Worm (Caenorhabditis elegans): ENCODE measurements around the gene H12I13.1.

The H12I13.1 gene

ce11 chrII:6025647-6026046, 41.3 kb downstream of the H12I13.1 start:
- TF ChIP-seq chd-7 (tag; optimal IDR thresholded peaks at IDR 0.05) (no peak), nhr-80 (tag; optimal IDR thresholded peaks at IDR 0.05) (peak; percentile 40), mcd-1 (GFP tag; IDR thresholded peaks at IDR 0.05) (no peak)

- TF ChIP-seq dpff-1 (tag; optimal IDR thresholded peaks at IDR 0.05), result no peak
- TF ChIP-seq ztf-28 (GFP tag; IDR thresholded peaks at IDR 0.05), result no peak
- TF ChIP-seq rec-8 (tag; optimal IDR thresholded peaks at IDR 0.05), result no peak
- no peak for TF ChIP-seq snpc-4 (GFP tag; optimal IDR thresholded peaks at IDR 0.05)
- TF ChIP-seq snpc-4 (tag; optimal IDR thresholded peaks at IDR 0.05), result no peak
- no peak for TF ChIP-seq nhr-27 (tag; optimal IDR thresholded peaks at IDR 0.05)
- TF ChIP-seq fkh-3 (tag; optimal IDR thresholded peaks at IDR 0.05), result no peak
- TF ChIP-seq F52B5.7 (tag; optimal IDR thresholded peaks at IDR 0.05), result no peak
- no peak for TF ChIP-seq F10E7.11 (tag; optimal IDR thresholded peaks at IDR 0.05)
- TF ChIP-seq athp-1 (tag; optimal IDR thresholded peaks at IDR 0.05), result no peak
- no peak for TF ChIP-seq F39B2.1 (GFP tag; IDR thresholded peaks at IDR 0.05)
- no peak for TF ChIP-seq lin-35 (GFP tag; optimal IDR thresholded peaks at IDR 0.05)
- TF ChIP-seq ceh-27 (GFP tag; optimal IDR thresholded peaks at IDR 0.05), result no peak
- no peak for TF ChIP-seq ama-1 (optimal IDR thresholded peaks at IDR 0.05)
- no peak for TF ChIP-seq ama-1 (GFP tag; optimal IDR thresholded peaks at IDR 0.05)
These were observed 42.1 kb downstream of the H12I13.1 start, which contains the start of gene R12C12.9 for ce11 chrII:6024879-6025278. Gene R12C12.9, minus strand, starts transcription at chrII:6024979.

- TF ChIP-seq hmg-20 (GFP tag; IDR thresholded peaks at IDR 0.05) (no peak), chd-7 (tag; optimal IDR thresholded peaks at IDR 0.05) (no peak), nfya-2 (GFP tag; IDR thresholded peaks at IDR 0.05) (no peak), ztf-22 (GFP tag; optimal IDR thresholded peaks at IDR 0.05) (no peak), mcd-1 (GFP tag; IDR thresholded peaks at IDR 0.05) (peak; percentile 16; the same call in 1 of the 2 replicates), zfh-2 (GFP tag; conservative IDR thresholded peaks at IDR 0.05) (peak; percentile 83), hlh-12 (tag; optimal IDR thresholded peaks at IDR 0.05) (no peak), egrh-3 (GFP tag; IDR thresholded peaks at IDR 0.05) (peak; percentile 98), ceh-58 (GFP tag; IDR thresholded peaks at IDR 0.05) (no peak)
These were observed 44.4 kb downstream of the H12I13.1 start for ce11 chrII:6022596-6022995.

ce11 chrII:6020353-6020752, 46.6 kb downstream of the H12I13.1 start, which contains the start of gene ZK84.1:
Gene ZK84.1, plus strand, starts transcription at chrII:6020653.
- TF ChIP-seq F39B2.1 (GFP tag; IDR thresholded peaks at IDR 0.05), result no peak
- no peak for TF ChIP-seq F57C9.4 (tag; optimal IDR thresholded peaks at IDR 0.05)
- no peak for TF ChIP-seq ets-4 (GFP tag; optimal IDR thresholded peaks at IDR 0.05)
- no peak for TF ChIP-seq nfya-2 (GFP tag; IDR thresholded peaks at IDR 0.05)
- no peak for TF ChIP-seq rcor-1 (GFP tag; IDR thresholded peaks at IDR 0.05)
- TF ChIP-seq nfyb-1 (GFP tag; IDR thresholded peaks at IDR 0.05), result no peak
- TF ChIP-seq ceh-27 (GFP tag; optimal IDR thresholded peaks at IDR 0.05), result no peak
- TF ChIP-seq F23B12.7 (tag; optimal IDR thresholded peaks at IDR 0.05; ENCODE audit: insufficient read depth), result no peak
- TF ChIP-seq F22D6.2 (tag; optimal IDR thresholded peaks at IDR 0.05), result no peak
- TF ChIP-seq Y67H2A.10 (GFP tag; conservative IDR thresholded peaks at IDR 0.05), result no peak
- no peak for TF ChIP-seq K12H6.12 (tag; optimal IDR thresholded peaks at IDR 0.05)
- TF ChIP-seq cebp-1 (GFP tag; IDR thresholded peaks at IDR 0.05), result no peak
- TF ChIP-seq cebp-1 (tag; optimal IDR thresholded peaks at IDR 0.05), result no peak
- no peak for TF ChIP-seq ztf-6 (GFP tag; IDR thresholded peaks at IDR 0.05)
- TF ChIP-seq hrde-1 (tag; optimal IDR thresholded peaks at IDR 0.05; ENCODE audit: borderline replicate concordance), result no peak
- TF ChIP-seq atf-7 (tag; optimal IDR thresholded peaks at IDR 0.05), result no peak
- no peak for TF ChIP-seq mes-4 (tag; optimal IDR thresholded peaks at IDR 0.05)
- TF ChIP-seq ccch-3 (GFP tag; optimal IDR thresholded peaks at IDR 0.05), result no peak
- TF ChIP-seq F33H1.4 (GFP tag; IDR thresholded peaks at IDR 0.05), result no peak
- TF ChIP-seq chd-7 (tag; optimal IDR thresholded peaks at IDR 0.05), result no peak

Data from whole organism, young adult.